Worm (Caenorhabditis elegans): ENCODE results near the gene C53B4.2.

- no peak for TF ChIP-seq hsf-1 (GFP tag; IDR thresholded peaks at IDR 0.05)
- TF ChIP-seq hlh-26 (GFP tag; conservative IDR thresholded peaks at IDR 0.05) = no peak
- no peak for TF ChIP-seq madf-3 (GFP tag; IDR thresholded peaks at IDR 0.05)
- TF ChIP-seq lsl-1 (GFP tag; optimal IDR thresholded peaks at IDR 0.05) = peak; percentile 38
- no peak for TF ChIP-seq unc-62 (GFP tag; optimal IDR thresholded peaks at IDR 0.05)
Measured at ce11 chrIV:8973249-8973958, 7.4 kb downstream of the C53B4.2 start, which contains the start of gene C53B4.3.

Measured in whole organism, young adult.